Fruit fly (Drosophila melanogaster) whole organism, embryonic: ENCODE measurements around the gene Muc91C.

Experiments used
- gcm ChIP-seq: fragments of 200-800 bp; sonication (Bioruptor generic); optimal IDR thresholded peaks from 2 replicates; lab custom pipeline; 2019; ENCODE audit warnings: missing biosample characterization, mild to moderate bottlenecking, missing genetic modification characterization, moderate library complexity
- zen2 ChIP-seq: fragments of 200-800 bp; sonication (Bioruptor generic); IDR thresholded peaks from 3 replicates; pipeline ENCODE4 v1.3.6; 2022; ENCODE audit warnings: missing biosample characterization, missing genetic modification characterization; ENCODE audit not compliant: partially characterized antibody

DNA sequence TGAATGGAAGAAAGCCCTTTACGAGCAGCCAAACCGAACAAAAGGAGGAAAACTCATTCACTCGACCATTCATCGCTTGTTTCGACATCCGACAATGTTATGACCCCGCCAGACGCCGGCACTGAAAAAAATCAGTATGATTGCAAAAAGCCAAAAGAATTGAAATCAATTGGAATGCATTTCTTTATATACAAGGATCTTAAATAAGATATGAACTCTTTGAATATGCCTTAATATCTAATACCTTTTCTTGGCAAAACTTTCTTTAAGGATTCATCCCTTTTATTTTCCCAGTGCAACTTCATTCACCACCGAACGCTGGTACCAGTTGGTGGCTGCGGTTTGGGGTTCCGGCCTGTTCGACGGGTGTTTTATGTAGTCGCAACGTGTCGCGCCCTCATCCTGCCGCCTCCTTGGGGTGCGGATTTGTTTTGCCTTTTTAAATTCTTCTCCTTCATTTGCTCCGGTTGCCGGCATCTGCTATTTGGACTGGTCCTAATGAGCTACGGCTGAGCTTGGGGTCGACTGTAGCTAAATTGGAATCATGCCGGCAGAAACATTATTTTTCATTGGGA lies 27.3 kb upstream of the Muc91C start:
- TF ChIP-seq gcm (GFP tag; lab: Kevin White, UChicago) (peak; percentile 65), zen2 (GFP tag; lab: Robert Waterston, UW) (no peak)
